Fruit fly (Drosophila melanogaster) whole organism, pupa: ENCODE data around the gene CG12104.

Experiments
- CG14655 ChIP-seq: fragments of 200-800 bp; sonication (Bioruptor generic); optimal IDR thresholded peaks from 3 replicates; lab custom pipeline; 2017; ENCODE audit warnings: mild to moderate bottlenecking, missing biosample characterization, missing genetic modification reagents, missing genetic modification characterization
- CG17806 ChIP-seq: fragments of 200-800 bp; sonication (Bioruptor generic); optimal IDR thresholded peaks from 2 replicates; lab custom pipeline; 2018; ENCODE audit warnings: missing biosample characterization, mild to moderate bottlenecking, missing genetic modification characterization, moderate library complexity
- CG32121 ChIP-seq: fragments of 200-800 bp; sonication (Bioruptor generic); IDR thresholded peaks from 2 replicates; pipeline ENCODE4 v1.3.6; 2022; ENCODE audit warnings: missing biosample characterization, missing genetic modification characterization
- CG34367 ChIP-seq: fragments of 200-800 bp; sonication (Bioruptor generic); optimal IDR thresholded peaks from 2 replicates; lab custom pipeline; 2018; ENCODE audit warnings: missing biosample characterization, mild to moderate bottlenecking, missing genetic modification characterization
- CG8301 ChIP-seq: fragments of 200-800 bp; sonication (Bioruptor generic); optimal IDR thresholded peaks from 2 replicates; lab custom pipeline; 2018; ENCODE audit warnings: missing biosample characterization, mild to moderate bottlenecking, missing genetic modification characterization
- D1 ChIP-seq: fragments of 200-800 bp; sonication (Bioruptor generic); optimal IDR thresholded peaks from 2 replicates; lab custom pipeline; 2018; ENCODE audit warnings: missing biosample characterization, mild to moderate bottlenecking, missing genetic modification characterization, moderate library complexity
- Ets98B ChIP-seq: fragments of 200-800 bp; sonication (Bioruptor generic); IDR thresholded peaks from 2 replicates; pipeline ENCODE4 v1.3.6; 2022; ENCODE audit warnings: missing biosample characterization, missing genetic modification characterization
- Pif1A ChIP-seq: fragments of 200-800 bp; sonication (Bioruptor generic); optimal IDR thresholded peaks from 3 replicates; lab custom pipeline; 2016; ENCODE audit warnings: missing biosample characterization, missing genetic modification characterization
- Snoo ChIP-seq: fragments of 200-800 bp; sonication (Bioruptor generic); optimal IDR thresholded peaks from 3 replicates; lab custom pipeline; 2017; ENCODE audit warnings: missing biosample characterization, mild to moderate bottlenecking, missing genetic modification characterization, inconsistent platforms
- gl ChIP-seq: fragments of 200-800 bp; sonication (Bioruptor generic); optimal IDR thresholded peaks from 2 replicates; lab custom pipeline; 2018; ENCODE audit warnings: missing biosample characterization, mild to moderate bottlenecking, missing genetic modification characterization
- rn ChIP-seq: fragments of 200-800 bp; sonication (Bioruptor generic); IDR thresholded peaks from 2 replicates; pipeline ENCODE4 v1.3.6; 2022; ENCODE audit warnings: missing biosample characterization, missing genetic modification characterization

dm6 chr3L:1602833-1603128 is 307 bp upstream of the CG12104 start, which contains the start of the genes CG18170 and CG33791:
- TF ChIP-seq gl (tag; lab: Kevin White, UChicago): no peak
- no peak for TF ChIP-seq Pif1A (GFP tag; lab: Kevin White, UChicago)
- no peak for TF ChIP-seq D1 (tag; lab: Kevin White, UChicago)
- no peak for TF ChIP-seq CG17806
- no peak for TF ChIP-seq CG14655 (GFP tag; lab: Kevin White, UChicago)
- TF ChIP-seq Snoo (tag; lab: Kevin White, UChicago): no peak
- no peak for TF ChIP-seq CG8301
- no peak for TF ChIP-seq CG34367 (tag; lab: Kevin White, UChicago)
- no peak for TF ChIP-seq Ets98B (GFP tag; lab: Robert Waterston, UW)
- TF ChIP-seq rn (GFP tag; lab: Robert Waterston, UW): no peak
- TF ChIP-seq CG32121 (GFP tag; lab: Robert Waterston, UW): no peak
